Worm (Caenorhabditis elegans) whole organism, midembryonic: ENCODE results near the gene rpl-15.

Source experiments
- tab-1 ChIP-seq: fragments of 200-800 bp; sonication (Bioruptor generic); IDR thresholded peaks from 2 replicates; pipeline ENCODE4 v1.3.6; 2022; ENCODE audit warnings: missing genetic modification characterization, missing compliant biosample characterization
- ztf-29 ChIP-seq: fragments of 200-800 bp; sonication (Bioruptor generic); IDR thresholded peaks from 2 replicates; pipeline ENCODE4 v1.3.6; 2022; ENCODE audit warnings: missing genetic modification reagents, missing genetic modification characterization, missing compliant biosample characterization

ce11 chrIV:604144-604543 lies 50.2 kb downstream of the rpl-15 start, which contains the start of gene col-102:
- no peak for TF ChIP-seq tab-1 (GFP tag; lab: Robert Waterston, UW)
- TF ChIP-seq ztf-29 (GFP tag; lab: Robert Waterston, UW): no peak
